Fruit fly (Drosophila melanogaster) whole organism, embryonic: ENCODE data around the gene CG10286.

Source experiments
- Antp ChIP-seq: fragments of 200-800 bp; sonication (Bioruptor generic); optimal IDR thresholded peaks from 3 replicates; lab custom pipeline; 2016; ENCODE audit warnings: missing biosample characterization, missing genetic modification characterization
- CG10543 ChIP-seq: fragments of 200-800 bp; sonication (Bioruptor generic); optimal IDR thresholded peaks from 3 replicates; lab custom pipeline; 2017; ENCODE audit warnings: missing biosample characterization, mild to moderate bottlenecking, missing genetic modification characterization, moderate library complexity
- CG10979 ChIP-seq: fragments of 200-800 bp; sonication (Bioruptor generic); optimal IDR thresholded peaks from 2 replicates; lab custom pipeline; 2018; ENCODE audit warnings: missing biosample characterization, mild to moderate bottlenecking, missing genetic modification characterization, moderate library complexity
- CG11093 ChIP-seq: fragments of 200-800 bp; sonication (Bioruptor generic); IDR thresholded peaks from 3 replicates; pipeline ENCODE4 v1.3.6; 2022; ENCODE audit warnings: missing biosample characterization, missing genetic modification characterization
- CG12744 ChIP-seq: fragments of 200-800 bp; sonication (Bioruptor generic); optimal IDR thresholded peaks from 2 replicates; lab custom pipeline; 2016; ENCODE audit warnings: missing biosample characterization, missing genetic modification characterization
- CG12769 ChIP-seq: fragments of 200-800 bp; sonication (Bioruptor generic); optimal IDR thresholded peaks from 2 replicates; lab custom pipeline; 2019; ENCODE audit warnings: missing biosample characterization, mild to moderate bottlenecking, missing genetic modification characterization, moderate library complexity
- CG13894 ChIP-seq: fragments of 200-800 bp; sonication (Bioruptor generic); optimal IDR thresholded peaks from 3 replicates; lab custom pipeline; 2018; ENCODE audit warnings: missing biosample characterization, mild to moderate bottlenecking, missing genetic modification characterization, moderate library complexity
- CG14014 ChIP-seq: fragments of 200-800 bp; sonication (Bioruptor generic); IDR thresholded peaks from 2 replicates; pipeline ENCODE4 v1.3.6; 2022; ENCODE audit warnings: missing biosample characterization, missing genetic modification characterization
- CG1603 ChIP-seq: fragments of 200-800 bp; sonication (Bioruptor generic); optimal IDR thresholded peaks from 2 replicates; lab custom pipeline; 2019; ENCODE audit warnings: missing biosample characterization, mild to moderate bottlenecking, missing genetic modification characterization, moderate library complexity
- CG1792 ChIP-seq: fragments of 200-800 bp; sonication (Bioruptor generic); optimal IDR thresholded peaks from 2 replicates; lab custom pipeline; 2016; ENCODE audit warnings: missing biosample characterization, missing genetic modification characterization
- CG18262 ChIP-seq: fragments of 200-800 bp; optimal IDR thresholded peaks from 3 replicates; lab custom pipeline; 2019; ENCODE audit warnings: missing biosample characterization, mild to moderate bottlenecking, missing genetic modification characterization, moderate library complexity
- CG31388 ChIP-seq: fragments of 200-800 bp; sonication (Bioruptor generic); optimal IDR thresholded peaks from 2 replicates; lab custom pipeline; 2016; ENCODE audit warnings: missing biosample characterization, missing genetic modification characterization
- CG33213 ChIP-seq: fragments of 200-800 bp; sonication (Bioruptor generic); optimal IDR thresholded peaks from 3 replicates; lab custom pipeline; 2016; ENCODE audit warnings: missing biosample characterization, missing genetic modification characterization
- CG7372 ChIP-seq: fragments of 200-800 bp; sonication (Bioruptor generic); IDR thresholded peaks from 2 replicates; pipeline ENCODE4 v1.3.6; 2022; ENCODE audit warnings: missing biosample characterization, missing genetic modification characterization
- CG7786 ChIP-seq: fragments of 200-800 bp; sonication (Bioruptor generic); optimal IDR thresholded peaks from 2 replicates; lab custom pipeline; 2016; ENCODE audit warnings: missing biosample characterization, missing genetic modification characterization
- CG8944 ChIP-seq: fragments of 200-800 bp; sonication (Bioruptor generic); optimal IDR thresholded peaks from 3 replicates; lab custom pipeline; 2016; ENCODE audit warnings: missing biosample characterization, missing genetic modification characterization
- CG9437 ChIP-seq: fragments of 200-800 bp; sonication (Bioruptor generic); optimal IDR thresholded peaks from 2 replicates; lab custom pipeline; 2018; ENCODE audit warnings: missing biosample characterization, mild to moderate bottlenecking, missing genetic modification characterization
- CG9727 ChIP-seq: fragments of 200-800 bp; sonication (Bioruptor generic); optimal IDR thresholded peaks from 3 replicates; lab custom pipeline; 2017; ENCODE audit warnings: missing biosample characterization, mild to moderate bottlenecking, missing genetic modification characterization
- CoRest ChIP-seq: fragments of 200-800 bp; sonication (Bioruptor generic); optimal IDR thresholded peaks from 3 replicates; lab custom pipeline; 2018; ENCODE audit warnings: missing biosample characterization, mild to moderate bottlenecking, missing genetic modification characterization, moderate library complexity
- D19B ChIP-seq: fragments of 200-800 bp; sonication (Bioruptor generic); optimal IDR thresholded peaks from 2 replicates; lab custom pipeline; 2017; ENCODE audit warnings: missing biosample characterization, mild to moderate bottlenecking, missing genetic modification characterization
- Dbx ChIP-seq: fragments of 200-800 bp; sonication (Bioruptor generic); IDR thresholded peaks from 3 replicates; pipeline ENCODE4 v1.3.6; 2022; ENCODE audit warnings: missing biosample characterization, missing genetic modification characterization
- Dip2 ChIP-seq: fragments of 200-800 bp; sonication (Bioruptor generic); IDR thresholded peaks from 2 replicates; pipeline ENCODE4 v1.3.6; 2022; ENCODE audit warnings: missing biosample characterization, missing genetic modification characterization
- Hr39 ChIP-seq: fragments of >200 bp; optimal IDR thresholded peaks from 2 replicates; lab custom pipeline; 2017
- Hsf ChIP-seq: fragments of 200-800 bp; sonication (Bioruptor generic); optimal IDR thresholded peaks from 3 replicates; lab custom pipeline; 2016; ENCODE audit warnings: missing biosample characterization, missing genetic modification characterization
- Jarid2 ChIP-seq: fragments of 200-800 bp; sonication (Bioruptor generic); optimal IDR thresholded peaks from 3 replicates; lab custom pipeline; 2017; ENCODE audit warnings: mild to moderate bottlenecking, missing biosample characterization, missing genetic modification reagents, missing genetic modification characterization
- Lim3 ChIP-seq: fragments of 200-800 bp; sonication (Bioruptor generic); IDR thresholded peaks from 2 replicates; pipeline ENCODE4 v1.3.6; 2022; ENCODE audit warnings: missing biosample characterization, missing genetic modification characterization
- MESR4 ChIP-seq: fragments of 200-800 bp; sonication (Bioruptor generic); optimal IDR thresholded peaks from 2 replicates; lab custom pipeline; 2018; ENCODE audit warnings: missing biosample characterization, mild to moderate bottlenecking, missing genetic modification characterization, moderate library complexity
- Max ChIP-seq: fragments of 200-800 bp; sonication (Bioruptor generic); optimal IDR thresholded peaks from 2 replicates; lab custom pipeline; 2016; ENCODE audit warnings: missing biosample characterization, mild to moderate bottlenecking, missing genetic modification characterization
- NC2α ChIP-seq: fragments of 200-800 bp; sonication (Bioruptor generic); optimal IDR thresholded peaks from 2 replicates; lab custom pipeline; 2016; ENCODE audit warnings: missing biosample characterization, missing genetic modification characterization
- NFAT ChIP-seq: fragments of 200-800 bp; sonication (Bioruptor generic); IDR thresholded peaks from 2 replicates; pipeline ENCODE4 v1.3.6; 2022; ENCODE audit warnings: missing biosample characterization, missing genetic modification characterization
- Nf-YB ChIP-seq: fragments of 200-800 bp; sonication (Bioruptor generic); optimal IDR thresholded peaks from 3 replicates; lab custom pipeline; 2019; ENCODE audit warnings: missing biosample characterization, mild to moderate bottlenecking, missing genetic modification characterization, moderate library complexity
- Spps ChIP-seq: fragments of 200-800 bp; sonication (Bioruptor generic); optimal IDR thresholded peaks from 2 replicates; lab custom pipeline; 2018; ENCODE audit warnings: missing biosample characterization, mild to moderate bottlenecking, missing genetic modification characterization
- Xbp1 ChIP-seq: fragments of 200-800 bp; sonication (Bioruptor generic); optimal IDR thresholded peaks from 3 replicates; lab custom pipeline; 2016; ENCODE audit warnings: missing biosample characterization, mild to moderate bottlenecking, missing genetic modification characterization
- bcd ChIP-seq: fragments of 200-800 bp; sonication (Bioruptor generic); optimal IDR thresholded peaks from 2 replicates; lab custom pipeline; 2017; ENCODE audit warnings: missing biosample characterization, mild to moderate bottlenecking, missing genetic modification characterization
- chm ChIP-seq: fragments of 200-800 bp; sonication (Bioruptor generic); IDR thresholded peaks from 2 replicates; pipeline ENCODE4 v1.3.6; 2022; ENCODE audit warnings: missing biosample characterization, missing genetic modification characterization
- ci ChIP-seq: fragments of 200-800 bp; sonication (Bioruptor generic); IDR thresholded peaks from 3 replicates; pipeline ENCODE4 v1.3.6; 2022; ENCODE audit warnings: missing biosample characterization, missing genetic modification characterization
- crp ChIP-seq, 2 experiments: fragments of 200-800 bp; sonication (Bioruptor generic); optimal IDR thresholded peaks; 2 replicates in 1 of 2; 3 replicates in 1 of 2; lab custom pipeline; 2017; ENCODE audit warnings: missing biosample characterization in 2 of 2, missing genetic modification characterization in 2 of 2, mild to moderate bottlenecking in 1 of 2, moderate library complexity in 1 of 2
- dati ChIP-seq: fragments of 200-800 bp; sonication (Bioruptor generic); IDR thresholded peaks from 2 replicates; pipeline ENCODE4 v1.3.6; 2022; ENCODE audit warnings: missing biosample characterization, missing genetic modification characterization
- dm ChIP-seq: fragments of 200-800 bp; sonication (Bioruptor generic); optimal IDR thresholded peaks from 3 replicates; lab custom pipeline; 2016; ENCODE audit warnings: missing biosample characterization, missing genetic modification characterization
- fd96Cb ChIP-seq: fragments of 200-800 bp; sonication (Bioruptor generic); optimal IDR thresholded peaks from 2 replicates; lab custom pipeline; 2018; ENCODE audit warnings: missing biosample characterization, mild to moderate bottlenecking, missing genetic modification characterization, moderate library complexity
- gt ChIP-seq: fragments of 200-800 bp; sonication (Bioruptor generic); IDR thresholded peaks from 2 replicates; pipeline ENCODE4 v1.3.6; 2022; ENCODE audit warnings: missing biosample characterization, missing genetic modification characterization
- jigr1 ChIP-seq: fragments of 200-800 bp; sonication (Bioruptor generic); IDR thresholded peaks from 3 replicates; pipeline ENCODE4 v1.3.6; 2022; ENCODE audit warnings: missing biosample characterization, missing genetic modification characterization
- kah ChIP-seq: fragments of 200-800 bp; sonication (Bioruptor generic); optimal IDR thresholded peaks from 2 replicates; lab custom pipeline; 2018; ENCODE audit warnings: missing biosample characterization, mild to moderate bottlenecking, missing genetic modification characterization
- lov ChIP-seq, 2 experiments: fragments of 200-800 bp in 1 of 2; fragments of >200 bp in 1 of 2; sonication (Bioruptor generic) in 1 of 2; IDR thresholded peaks in 1 of 2; optimal IDR thresholded peaks in 1 of 2; 2 replicates in 1 of 2; 3 replicates in 1 of 2; pipeline versions ENCODE4 v1.3.6 to Lab custom; 2017 to 2022; ENCODE audit warnings: missing biosample characterization in 1 of 2, missing genetic modification characterization in 1 of 2
- nerfin-1 ChIP-seq: fragments of 200-800 bp; sonication (Bioruptor generic); optimal IDR thresholded peaks from 3 replicates; lab custom pipeline; 2019; ENCODE audit warnings: missing biosample characterization, mild to moderate bottlenecking, missing genetic modification characterization, moderate library complexity
- pan ChIP-seq, 4 experiments: fragments of >200 bp in 3 of 4; fragments of 200-800 bp in 1 of 4; sonication (Bioruptor generic) in 1 of 4; optimal IDR thresholded peaks in 3 of 4; IDR thresholded peaks in 1 of 4; 2 replicates each; pipeline versions ENCODE4 v1.3.6 to Lab custom; 2017 to 2022; ENCODE audit warnings: missing biosample characterization in 2 of 4, missing genetic modification characterization in 2 of 4, mixed read lengths in 1 of 4
- pum ChIP-seq: fragments of 200-800 bp; sonication (Bioruptor generic); optimal IDR thresholded peaks from 2 replicates; lab custom pipeline; 2016; ENCODE audit warnings: missing biosample characterization, missing genetic modification characterization
- sr ChIP-seq: fragments of 200-800 bp; sonication (Bioruptor generic); IDR thresholded peaks from 3 replicates; pipeline ENCODE4 v1.3.6; 2022; ENCODE audit warnings: missing biosample characterization, missing genetic modification characterization
- wor ChIP-seq: fragments of 200-800 bp; sonication (Bioruptor generic); IDR thresholded peaks from 2 replicates; pipeline ENCODE4 v1.3.6; 2022; ENCODE audit warnings: missing biosample characterization, missing genetic modification characterization
- zfh2 ChIP-seq: fragments of 200-800 bp; sonication (Bioruptor generic); optimal IDR thresholded peaks from 2 replicates; lab custom pipeline; 2016; ENCODE audit warnings: missing biosample characterization, missing genetic modification characterization

CG10286 gene

DNA sequence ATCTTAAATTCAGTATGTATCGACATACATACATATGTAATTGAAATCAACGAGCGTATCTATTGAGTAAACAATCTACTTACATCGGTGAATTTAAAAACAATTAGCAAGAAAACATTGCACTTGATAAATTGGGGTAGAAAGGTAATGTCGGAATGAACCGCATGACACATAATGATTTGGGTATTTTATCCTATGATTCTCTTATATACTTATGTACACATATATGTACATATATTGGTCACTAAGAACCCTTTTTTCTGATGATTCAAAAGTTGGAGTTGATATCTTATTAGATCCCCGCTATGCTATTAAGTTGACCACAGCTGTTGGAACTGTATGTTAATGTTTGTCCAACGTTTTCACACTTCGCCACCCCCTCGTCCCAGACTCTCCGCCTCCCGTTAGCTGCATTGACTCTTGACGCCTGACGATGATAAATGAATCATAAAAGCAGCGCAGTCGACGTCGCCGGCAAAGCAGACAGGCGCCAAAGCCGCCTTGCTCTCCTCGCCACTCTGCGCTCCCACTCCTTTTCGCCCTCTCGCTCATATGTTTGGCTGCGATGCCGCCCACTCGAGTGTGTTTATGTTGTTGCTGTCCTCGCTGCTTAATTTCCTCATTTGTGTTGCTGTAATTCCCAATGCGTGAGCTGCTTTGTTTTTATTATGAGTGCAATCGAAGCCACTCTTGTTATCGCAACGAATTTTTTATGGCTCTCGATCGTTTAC lies 15.7 kb upstream of the CG10286 start (continued):
- TF ChIP-seq zfh2 (no peak), CG9437 (peak; percentile 48), sr (peak; percentile 95), NC2α (GFP tag; lab: Kevin White, UChicago) (no peak), nerfin-1 (tag; lab: Kevin White, UChicago) (peak; percentile 35), Jarid2 (GFP tag; lab: Kevin White, UChicago) (no peak), crp (GFP tag; optimal IDR thresholded peaks at IDR 0.05; lab: Kevin White, UChicago) (no peak), CG1603 (tag; lab: Kevin White, UChicago) (peak; percentile 33), CG7786 (GFP tag; lab: Kevin White, UChicago) (no peak), Hsf (GFP tag; lab: Kevin White, UChicago) (peak; percentile 4), Nf-YB (GFP tag; lab: Kevin White, UChicago) (peak; percentile 10), dm (GFP tag; lab: Kevin White, UChicago) (no peak), lov (optimal IDR thresholded peaks at IDR 0.05; lab: Kevin White, UChicago) (no peak), lov (GFP tag; IDR thresholded peaks at IDR 0.05; lab: Robert Waterston, UW) (no peak), CG13894 (no peak), Spps (tag; lab: Kevin White, UChicago) (no peak), ci (peak; percentile 40; the same call in 2 of the 3 replicates), CG11093 (no peak), CG1792 (GFP tag; lab: Kevin White, UChicago) (no peak), CG8944 (GFP tag; lab: Kevin White, UChicago) (no peak), CG9727 (GFP tag; lab: Kevin White, UChicago) (peak; percentile 7), CG7372 (GFP tag; lab: Robert Waterston, UW) (no peak), CoRest (tag; lab: Kevin White, UChicago) (peak; percentile 44), CG31388 (GFP tag; lab: Kevin White, UChicago) (no peak), Max (GFP tag; lab: Kevin White, UChicago) (no peak), CG18262 (peak; percentile 59), dati (GFP tag; lab: Robert Waterston, UW) (no peak), jigr1 (GFP tag; lab: Robert Waterston, UW) (no peak), CG10543 (GFP tag; lab: Kevin White, UChicago) (no peak), Dbx (GFP tag; lab: Robert Waterston, UW) (no peak), Lim3 (GFP tag; lab: Robert Waterston, UW) (no peak), Antp (no peak), pum (no peak), bcd (GFP tag; lab: Kevin White, UChicago) (peak; percentile 39), fd96Cb (tag; lab: Kevin White, UChicago) (peak; percentile 30), CG14014 (GFP tag; lab: Robert Waterston, UW) (no peak), pan (optimal IDR thresholded peaks at IDR 0.05; lab: Kevin White, UChicago) (no peak), pan (GFP tag; optimal IDR thresholded peaks at IDR 0.05 in 1 of 2, IDR thresholded peaks at IDR 0.05 in 1 of 2) (no peak), Xbp1 (GFP tag; lab: Kevin White, UChicago) (peak; percentile 37), CG12744 (no peak), D19B (GFP tag; lab: Kevin White, UChicago) (no peak), Dip2 (no peak), Hr39 (lab: Kevin White, UChicago) (no peak), kah (no peak), MESR4 (GFP tag; lab: Kevin White, UChicago) (no peak), CG12769 (tag; lab: Kevin White, UChicago) (no peak), NFAT (GFP tag; lab: Robert Waterston, UW) (no peak), CG33213 (no peak), CG10979 (peak; percentile 38), chm (GFP tag; lab: Robert Waterston, UW) (no peak), wor (GFP tag; lab: Robert Waterston, UW) (no peak), gt (GFP tag; lab: Robert Waterston, UW) (no peak)
